Worm (Caenorhabditis elegans): ENCODE measurements around the gene F54F2.14.

The F54F2.14 gene

ce11 chrIII:8797211-8797733, 5.9 kb downstream of the F54F2.14 start (continued):
- TF ChIP-seq dpl-1 (GFP tag; optimal IDR thresholded peaks at IDR 0.05), result peak; percentile 58
- peak; percentile 79 for TF ChIP-seq lin-13 (GFP tag; optimal IDR thresholded peaks at IDR 0.05)
- TF ChIP-seq duxl-1 (tag; optimal IDR thresholded peaks at IDR 0.05; ENCODE audit: poor library complexity), result no peak
- peak; percentile 92 for TF ChIP-seq ctbp-1 (GFP tag; IDR thresholded peaks at IDR 0.05)
- TF ChIP-seq attf-4 (tag; optimal IDR thresholded peaks at IDR 0.05), result peak; percentile 19
- TF ChIP-seq F49E8.2 (tag; optimal IDR thresholded peaks at IDR 0.05; ENCODE audit: borderline replicate concordance), result no peak
- 0 out of 2 replicates have a peak, but pooled peaks have one; percentile 24 for TF ChIP-seq arid-1 (GFP tag; conservative IDR thresholded peaks at IDR 0.05)
- TF ChIP-seq F10B5.3 (tag; optimal IDR thresholded peaks at IDR 0.05), result peak; percentile 23
- TF ChIP-seq Y75B8A.6 (GFP tag; IDR thresholded peaks at IDR 0.05), result no peak
- no peak for TF ChIP-seq ceh-32 (tag; optimal IDR thresholded peaks at IDR 0.05; ENCODE audit: poor library complexity)
- TF ChIP-seq tra-1 (GFP tag; IDR thresholded peaks at IDR 0.05), result peak; percentile 68
- peak in 1 of 2 experiments; percentile 93 for TF ChIP-seq unc-62 (GFP tag; optimal IDR thresholded peaks at IDR 0.05 in 1 of 2)
- TF ChIP-seq unc-62 (tag; optimal IDR thresholded peaks at IDR 0.05), result no peak
- peak; percentile 64 for TF ChIP-seq spr-1 (tag; optimal IDR thresholded peaks at IDR 0.05)
- TF ChIP-seq F26F4.8 (GFP tag; conservative IDR thresholded peaks at IDR 0.05), result no peak
- peak; percentile 86 for TF ChIP-seq fkh-10 (GFP tag; optimal IDR thresholded peaks at IDR 0.05)
- TF ChIP-seq daf-16 (GFP tag; optimal IDR thresholded peaks at IDR 0.05), result peak in 1 of 2 experiments; percentile 12
- peak; percentile 79 for TF ChIP-seq daf-16 (tag; optimal IDR thresholded peaks at IDR 0.05)
- TF ChIP-seq vab-7 (GFP tag; IDR thresholded peaks at IDR 0.05), result no peak

- TF ChIP-seq ztf-11 (tag; optimal IDR thresholded peaks at IDR 0.05) (no peak), mxl-2 (GFP tag; conservative IDR thresholded peaks at IDR 0.05) (no peak), pha-4 (GFP tag; IDR thresholded peaks at IDR 0.05) (peak; percentile 91), pha-4 (tag; optimal IDR thresholded peaks at IDR 0.05) (peak; percentile 20), dmd-9 (GFP tag; IDR thresholded peaks at IDR 0.05) (no peak), lin-13 (GFP tag; optimal IDR thresholded peaks at IDR 0.05) (peak; percentile 57), ceh-82 (tag; optimal IDR thresholded peaks at IDR 0.05) (no peak), T26A8.4 (GFP tag; IDR thresholded peaks at IDR 0.05) (peak; percentile 75), madf-9 (GFP tag; conservative IDR thresholded peaks at IDR 0.05) (0 out of 2 replicates have a peak, but pooled peaks have one; percentile 4), lsy-2 (tag; optimal IDR thresholded peaks at IDR 0.05) (peak; percentile 86 to 89), Y105C5A.15 (GFP tag; IDR thresholded peaks at IDR 0.05) (no peak), snpc-4 (tag; optimal IDR thresholded peaks at IDR 0.05) (no peak), nhr-102 (tag; optimal IDR thresholded peaks at IDR 0.05) (peak; percentile 25), D1046.2 (GFP tag; IDR thresholded peaks at IDR 0.05) (0 out of 2 replicates have a peak, but pooled peaks have one; percentile 66), lin-38 (GFP tag; IDR thresholded peaks at IDR 0.05) (peak; percentile 56), jun-1 (tag; optimal IDR thresholded peaks at IDR 0.05) (peak; percentile 49), pqm-1 (tag; optimal IDR thresholded peaks at IDR 0.05) (peak; percentile 35), nhr-6 (tag; optimal IDR thresholded peaks at IDR 0.05) (peak; percentile 82), egl-43 (GFP tag; IDR thresholded peaks at IDR 0.05) (peak; percentile 79), zip-2 (tag; optimal IDR thresholded peaks at IDR 0.05) (peak; percentile 25), daf-19 (GFP tag; conservative IDR thresholded peaks at IDR 0.05) (no peak), vab-7 (GFP tag; IDR thresholded peaks at IDR 0.05) (no peak), tra-1 (GFP tag; IDR thresholded peaks at IDR 0.05) (peak; percentile 67), lir-3 (tag; optimal IDR thresholded peaks at IDR 0.05) (no peak), daf-8 (GFP tag; IDR thresholded peaks at IDR 0.05) (no peak), nhr-77 (tag; optimal IDR thresholded peaks at IDR 0.05) (peak; percentile 10), gei-8 (GFP tag; optimal IDR thresholded peaks at IDR 0.05) (peak; percentile 62), dve-1 (tag; optimal IDR thresholded peaks at IDR 0.05; ENCODE audit: insufficient read depth) (peak; percentile 38), nhr-25 (tag; optimal IDR thresholded peaks at IDR 0.05; ENCODE audit: borderline replicate concordance, insufficient read depth) (peak; percentile 10), T20F7.1 (GFP tag; optimal IDR thresholded peaks at IDR 0.05) (peak; percentile 82), daf-12 (tag; optimal IDR thresholded peaks at IDR 0.05) (no peak), spr-3 (GFP tag; optimal IDR thresholded peaks at IDR 0.05) (peak; percentile 10)
Measured at ce11 chrIII:8799964-8800795, 8.8 kb downstream of the F54F2.14 start, which contains the start of gene F54F2.6. TSS of gene F54F2.6 (minus strand) at chrIII:8800701.
